Worm (Caenorhabditis elegans) whole organism, L2 larva: Measurements from ENCODE around the gene Y39A1C.1.

Experiments used
- ZK546.5 ChIP-seq: sonication (generic microtip); optimal IDR thresholded peaks from 2 replicates; lab custom pipeline; 2017; ENCODE audit warnings: missing biosample characterization, missing genetic modification characterization
- aly-2 ChIP-seq: fragments of 150-350 bp; optimal IDR thresholded peaks from 2 replicates; lab custom pipeline; 2014; ENCODE audit warnings: missing biosample characterization, missing genetic modification characterization
- ama-1 ChIP-seq: fragments of 150-350 bp; optimal IDR thresholded peaks from 2 replicates; lab custom pipeline; 2018; ENCODE audit warnings: inconsistent platforms
- mab-5 ChIP-seq: fragments of 150-350 bp; optimal IDR thresholded peaks from 2 replicates; lab custom pipeline; 2014; ENCODE audit warnings: missing biosample characterization, missing genetic modification characterization
- nhr-21 ChIP-seq: fragments of 150-350 bp; optimal IDR thresholded peaks from 2 replicates; lab custom pipeline; 2014; ENCODE audit warnings: missing biosample characterization, missing genetic modification characterization
- nhr-23 ChIP-seq: fragments of 150-350 bp; optimal IDR thresholded peaks from 2 replicates; lab custom pipeline; 2014; ENCODE audit warnings: missing biosample characterization, missing genetic modification reagents, missing genetic modification characterization
- nhr-237 ChIP-seq: fragments of 150-350 bp; optimal IDR thresholded peaks from 2 replicates; lab custom pipeline; 2014; ENCODE audit warnings: missing biosample characterization, missing genetic modification characterization
- nhr-25 ChIP-seq: fragments of 150-350 bp; sonication (generic microtip); optimal IDR thresholded peaks from 3 replicates; lab custom pipeline; 2014; ENCODE audit warnings: missing biosample characterization, missing genetic modification characterization
- skn-1 ChIP-seq: sonication (generic microtip); optimal IDR thresholded peaks from 2 replicates; lab custom pipeline; 2017; ENCODE audit warnings: missing biosample characterization, missing genetic modification characterization
- unc-39 ChIP-seq: fragments of 150-350 bp; optimal IDR thresholded peaks from 2 replicates; lab custom pipeline; 2014; ENCODE audit warnings: missing biosample characterization, missing genetic modification characterization
- unc-55 ChIP-seq: fragments of 150-350 bp; sonication (generic microtip); optimal IDR thresholded peaks from 3 replicates; lab custom pipeline; 2014; ENCODE audit warnings: missing biosample characterization, missing genetic modification reagents, missing genetic modification characterization
- unc-62 ChIP-seq: fragments of 150-350 bp; optimal IDR thresholded peaks from 2 replicates; lab custom pipeline; 2014; ENCODE audit warnings: missing biosample characterization, missing genetic modification reagents, missing genetic modification characterization

- TF ChIP-seq nhr-237 (tag; lab: Kevin White, UChicago) (no peak), unc-39 (tag; lab: Kevin White, UChicago) (no peak), mab-5 (no peak), nhr-21 (tag; lab: Kevin White, UChicago) (no peak), nhr-23 (tag; lab: Kevin White, UChicago) (no peak), aly-2 (tag; lab: Kevin White, UChicago) (no peak), ama-1 (lab: Kevin White, UChicago) (no peak), nhr-25 (tag; lab: Kevin White, UChicago) (no peak), unc-62 (no peak), skn-1 (tag; lab: Kevin White, UChicago) (no peak), ZK546.5 (tag; lab: Kevin White, UChicago) (no peak), unc-55 (GFP tag; lab: Kevin White, UChicago) (no peak)
Observed at ce11 chrIII:10881462-10881861, 26.2 kb downstream of the Y39A1C.1 start, which contains the start of gene athp-1.
